5 fruit fly cellular contexts compared by ENCODE assay signal in the genomic region with DNA sequence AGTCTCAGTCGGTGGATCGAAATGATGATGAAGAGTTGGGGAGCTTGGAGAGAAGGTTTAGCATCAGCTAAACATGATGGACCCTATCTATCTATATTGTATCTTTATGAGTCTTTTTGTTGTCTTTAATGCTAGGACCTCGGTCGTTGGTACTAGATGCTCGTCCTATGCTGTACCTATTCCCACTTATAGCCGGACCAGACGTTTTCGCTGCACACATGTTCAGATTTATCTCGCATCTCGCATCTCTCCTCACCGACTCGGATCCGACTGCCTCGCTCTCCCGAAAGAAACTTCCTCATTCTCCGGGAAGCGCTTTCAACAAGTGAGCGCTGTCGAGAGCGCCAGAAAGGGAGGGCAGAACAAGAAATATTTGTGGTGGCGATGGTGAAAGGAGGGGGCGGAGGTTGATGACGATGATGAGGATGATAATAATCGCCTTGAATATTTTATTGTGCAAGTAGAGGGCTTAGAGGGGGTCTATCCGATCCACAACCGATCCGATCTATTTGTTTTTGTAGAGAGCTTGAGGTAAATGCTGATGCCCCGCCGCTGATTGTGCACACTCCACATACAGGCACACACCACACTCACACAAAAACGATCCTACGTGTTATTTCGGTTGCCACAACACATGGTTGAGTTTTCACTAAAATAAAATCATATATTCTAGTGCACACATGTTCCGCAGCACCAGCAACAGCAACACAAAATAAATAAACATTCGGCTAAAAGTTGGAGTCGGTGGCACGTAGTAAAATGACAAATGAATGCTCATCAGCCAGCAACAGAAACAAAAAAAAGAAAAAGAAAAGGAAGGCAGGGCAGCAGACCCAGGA.
TF ChIP-seq lines count a peak whose summit lies in the region.

No protein-coding gene starts in this region.

- no peak for TF ChIP-seq CTCF in whole organism, embryonic (GFP tag; optimal IDR thresholded peaks at IDR 0.05; lab: Kevin White, UChicago)

TF ChIP-seq in whole organism, adult, 20 proteins besides CTCF, POLR2A, EP300 and RAD21:
- TF ChIP-seq Crg-1 (GFP tag; optimal IDR thresholded peaks at IDR 0.05; lab: Kevin White, UChicago) (no peak), cic (GFP tag; optimal IDR thresholded peaks at IDR 0.05; lab: Kevin White, UChicago) (peak; percentile 39)

TF ChIP-seq in whole organism, embryonic, 481 proteins besides CTCF, POLR2A, EP300 and RAD21 (continues in another document):
- no peak for TF ChIP-seq CG11560 (tag; IDR thresholded peaks at IDR 0.05; lab: Robert Waterston, UW)
- peak; percentile 19 for TF ChIP-seq CG11504 (tag; optimal IDR thresholded peaks at IDR 0.05; lab: Kevin White, UChicago)
- TF ChIP-seq CG4328 (GFP tag; optimal IDR thresholded peaks at IDR 0.05; lab: Kevin White, UChicago) = no peak
- TF ChIP-seq sim (GFP tag; IDR thresholded peaks at IDR 0.05; lab: Robert Waterston, UW) = no peak
- TF ChIP-seq cg (GFP tag; optimal IDR thresholded peaks at IDR 0.05; lab: Kevin White, UChicago) = peak; percentile 78
- no peak for TF ChIP-seq unc-4 (GFP tag; IDR thresholded peaks at IDR 0.05; lab: Robert Waterston, UW; ENCODE audit: partially characterized antibody)
- no peak for TF ChIP-seq chm (GFP tag; IDR thresholded peaks at IDR 0.05; lab: Robert Waterston, UW)
- no peak for TF ChIP-seq HLHmδ (GFP tag; optimal IDR thresholded peaks at IDR 0.05; lab: Kevin White, UChicago)
- peak; percentile 5 for TF ChIP-seq unpg (GFP tag; optimal IDR thresholded peaks at IDR 0.05; lab: Kevin White, UChicago)
- no peak for TF ChIP-seq Dek (tag; optimal IDR thresholded peaks at IDR 0.05; lab: Kevin White, UChicago)
- TF ChIP-seq bab2 (GFP tag; optimal IDR thresholded peaks at IDR 0.05; lab: Kevin White, UChicago) = no peak
- no peak for TF ChIP-seq grau (tag; optimal IDR thresholded peaks at IDR 0.05; lab: Kevin White, UChicago)
- TF ChIP-seq CG11696 (GFP tag; IDR thresholded peaks at IDR 0.05; lab: Robert Waterston, UW) = peak; percentile 86
- TF ChIP-seq CG10543 (GFP tag; optimal IDR thresholded peaks at IDR 0.05; lab: Kevin White, UChicago) = peak; percentile 8
- no peak for TF ChIP-seq dati (GFP tag; IDR thresholded peaks at IDR 0.05; lab: Robert Waterston, UW)
- TF ChIP-seq mam (GFP tag; optimal IDR thresholded peaks at IDR 0.05; lab: Kevin White, UChicago) = no peak
- TF ChIP-seq sc (optimal IDR thresholded peaks at IDR 0.05; lab: Kevin White, UChicago) = no peak
- TF ChIP-seq sc (GFP tag; optimal IDR thresholded peaks at IDR 0.05; lab: Kevin White, UChicago) = no peak
- no peak for TF ChIP-seq az2 (GFP tag; optimal IDR thresholded peaks at IDR 0.05; lab: Kevin White, UChicago)
- TF ChIP-seq Dbx (GFP tag; IDR thresholded peaks at IDR 0.05; lab: Robert Waterston, UW) = no peak
- no peak for TF ChIP-seq Dp (GFP tag; optimal IDR thresholded peaks at IDR 0.05; lab: Kevin White, UChicago)

TF ChIP-seq in whole organism, prepupa, 60 proteins besides CTCF, POLR2A, EP300 and RAD21 (continues in another document):
- no peak for TF ChIP-seq CG34406 (GFP tag; optimal IDR thresholded peaks at IDR 0.05; lab: Kevin White, UChicago)
- TF ChIP-seq salr (GFP tag; optimal IDR thresholded peaks at IDR 0.05; lab: Kevin White, UChicago) = peak; percentile 20 to 36
- TF ChIP-seq Eip78C (GFP tag; lab: Kevin White, UChicago) = peak; percentile 90
- TF ChIP-seq CG10669 (GFP tag; optimal IDR thresholded peaks at IDR 0.05; lab: Kevin White, UChicago) = peak; percentile 66
- no peak for TF ChIP-seq Sox102F (GFP tag; optimal IDR thresholded peaks at IDR 0.05; lab: Kevin White, UChicago)
- TF ChIP-seq CG1621 (tag; optimal IDR thresholded peaks at IDR 0.05; lab: Kevin White, UChicago) = peak; percentile 63
- TF ChIP-seq ss (GFP tag; optimal IDR thresholded peaks at IDR 0.05; lab: Kevin White, UChicago) = peak; percentile 28 to 50
- TF ChIP-seq CG3919 (GFP tag; optimal IDR thresholded peaks at IDR 0.05; lab: Kevin White, UChicago) = peak; percentile 74
- peak; percentile 73 for TF ChIP-seq CG32006 (GFP tag; optimal IDR thresholded peaks at IDR 0.05; lab: Kevin White, UChicago)
- TF ChIP-seq vri (GFP tag; optimal IDR thresholded peaks at IDR 0.05; lab: Kevin White, UChicago) = no peak
- peak; percentile 36 for TF ChIP-seq OdsH (GFP tag; optimal IDR thresholded peaks at IDR 0.05; lab: Kevin White, UChicago)
- 0 out of 3 replicates have a peak, but pooled peaks have one; percentile 39 for TF ChIP-seq eg (GFP tag; IDR thresholded peaks at IDR 0.05; lab: Robert Waterston, UW)
- peak; percentile 65 for TF ChIP-seq spab (GFP tag; optimal IDR thresholded peaks at IDR 0.05; lab: Kevin White, UChicago)
- TF ChIP-seq dsx (GFP tag; optimal IDR thresholded peaks at IDR 0.05; lab: Kevin White, UChicago; ENCODE audit: poor library complexity, severe bottlenecking) = peak; percentile 45
- TF ChIP-seq CG8319 (GFP tag; optimal IDR thresholded peaks at IDR 0.05; lab: Kevin White, UChicago) = no peak
- peak; percentile 15 for TF ChIP-seq CG8632 (GFP tag; optimal IDR thresholded peaks at IDR 0.05; lab: Kevin White, UChicago)
- TF ChIP-seq CG6854 (GFP tag; optimal IDR thresholded peaks at IDR 0.05; lab: Kevin White, UChicago) = no peak
- peak; percentile 80 for TF ChIP-seq Ets96B (tag; optimal IDR thresholded peaks at IDR 0.05; lab: Kevin White, UChicago)
- peak; percentile 1 for TF ChIP-seq lz (GFP tag; optimal IDR thresholded peaks at IDR 0.05; lab: Kevin White, UChicago)
- peak; percentile 43 for TF ChIP-seq CG6276 (GFP tag; optimal IDR thresholded peaks at IDR 0.05; lab: Kevin White, UChicago)

TF ChIP-seq in whole organism, pupa, 21 proteins besides CTCF, POLR2A, EP300 and RAD21:
- TF ChIP-seq CG32121 (GFP tag; IDR thresholded peaks at IDR 0.05; lab: Robert Waterston, UW) (no peak), Pif1B (GFP tag; optimal IDR thresholded peaks at IDR 0.05; lab: Kevin White, UChicago) (peak; percentile 46), fd96Ca (GFP tag; IDR thresholded peaks at IDR 0.05; lab: Robert Waterston, UW) (0 out of 3 replicates have a peak, but pooled peaks have one; percentile 32), CG4496 (GFP tag; IDR thresholded peaks at IDR 0.05; lab: Robert Waterston, UW) (peak; percentile 67; the same call in 1 of the 3 replicates), CG13204 (GFP tag; optimal IDR thresholded peaks at IDR 0.05; lab: Kevin White, UChicago) (peak; percentile 29), EcR (GFP tag; optimal IDR thresholded peaks at IDR 0.05; lab: Kevin White, UChicago) (no peak), Pif1A (GFP tag; optimal IDR thresholded peaks at IDR 0.05; lab: Kevin White, UChicago) (peak; percentile 65), D1 (tag; optimal IDR thresholded peaks at IDR 0.05; lab: Kevin White, UChicago) (no peak), CG10348 (GFP tag; IDR thresholded peaks at IDR 0.05; lab: Robert Waterston, UW) (no peak), CG34367 (tag; optimal IDR thresholded peaks at IDR 0.05; lab: Kevin White, UChicago) (peak; percentile 55), CG12605 (GFP tag; IDR thresholded peaks at IDR 0.05; lab: Robert Waterston, UW) (no peak; the same call in 1 of the 2 replicates), rn (GFP tag; IDR thresholded peaks at IDR 0.05; lab: Robert Waterston, UW) (no peak), CG17806 (tag; optimal IDR thresholded peaks at IDR 0.05; lab: Kevin White, UChicago) (peak; percentile 60), CG8301 (tag; optimal IDR thresholded peaks at IDR 0.05; lab: Kevin White, UChicago) (peak; percentile 67), Ets98B (GFP tag; IDR thresholded peaks at IDR 0.05; lab: Robert Waterston, UW) (peak; percentile 61), CG15710 (tag; optimal IDR thresholded peaks at IDR 0.05; lab: Kevin White, UChicago) (peak; percentile 48), CG9948 (tag; optimal IDR thresholded peaks at IDR 0.05; lab: Kevin White, UChicago) (peak; percentile 52), gl (tag; optimal IDR thresholded peaks at IDR 0.05; lab: Kevin White, UChicago) (no peak), CG8159 (tag; optimal IDR thresholded peaks at IDR 0.05; lab: Kevin White, UChicago) (peak; percentile 77), Snoo (tag; optimal IDR thresholded peaks at IDR 0.05; lab: Kevin White, UChicago) (no peak), CG14655 (GFP tag; optimal IDR thresholded peaks at IDR 0.05; lab: Kevin White, UChicago) (peak; percentile 73)

TF ChIP-seq in whole organism, wandering third instar larva, 38 proteins besides CTCF, POLR2A, EP300 and RAD21:
- TF ChIP-seq Dif (GFP tag; optimal IDR thresholded peaks at IDR 0.05; lab: Kevin White, UChicago; ENCODE audit: partially characterized antibody) = peak; percentile 85
- peak; percentile 63 for TF ChIP-seq OdsH (GFP tag; optimal IDR thresholded peaks at IDR 0.05; lab: Kevin White, UChicago)
- peak; percentile 20 for TF ChIP-seq ey (GFP tag; optimal IDR thresholded peaks at IDR 0.05; lab: Kevin White, UChicago)
- no peak for TF ChIP-seq CG32264 (GFP tag; optimal IDR thresholded peaks at IDR 0.05; lab: Kevin White, UChicago)
- TF ChIP-seq tai (GFP tag; optimal IDR thresholded peaks at IDR 0.05; lab: Kevin White, UChicago) = no peak
- TF ChIP-seq dl (GFP tag; optimal IDR thresholded peaks at IDR 0.05; lab: Kevin White, UChicago; ENCODE audit: insufficient read depth in 1 of 2, partially characterized antibody in 2 of 2) = peak; percentile 52 to 79
- TF ChIP-seq fru (GFP tag; optimal IDR thresholded peaks at IDR 0.05; lab: Kevin White, UChicago) = peak; percentile 45
- TF ChIP-seq Vsx2 (GFP tag; optimal IDR thresholded peaks at IDR 0.05; lab: Kevin White, UChicago; ENCODE audit: partially characterized antibody) = peak; percentile 32
- TF ChIP-seq rgr (GFP tag; optimal IDR thresholded peaks at IDR 0.05; lab: Kevin White, UChicago) = peak; percentile 2
- TF ChIP-seq dsf (GFP tag; optimal IDR thresholded peaks at IDR 0.05; lab: Kevin White, UChicago; ENCODE audit: borderline replicate concordance) = no peak
